Fruit fly (Drosophila melanogaster): Measurements from ENCODE around the gene CG42537.

CG42537 gene

dm6 chr3R:6404174-6404573 lies 26.6 kb downstream of the CG42537 start (continued):
- TF ChIP-seq usp (GFP tag; optimal IDR thresholded peaks at IDR 0.05) (no peak), gce (GFP tag; IDR thresholded peaks at IDR 0.05) (peak; percentile 89), shn (GFP tag; optimal IDR thresholded peaks at IDR 0.05) (peak; percentile 68), CG2120 (GFP tag; optimal IDR thresholded peaks at IDR 0.05) (peak; percentile 87), CG11085 (GFP tag; IDR thresholded peaks at IDR 0.05) (peak; percentile 73), CG8944 (GFP tag; optimal IDR thresholded peaks at IDR 0.05) (peak; percentile 49), CG15601 (tag; optimal IDR thresholded peaks at IDR 0.05) (peak; percentile 63), esg (GFP tag; conservative IDR thresholded peaks at IDR 0.05) (peak; percentile 87), CG8478 (optimal IDR thresholded peaks at IDR 0.05) (no peak), lov (optimal IDR thresholded peaks at IDR 0.05) (no peak), lov (GFP tag; IDR thresholded peaks at IDR 0.05) (peak; percentile 78; the same call in 1 of the 3 replicates), sd (tag; optimal IDR thresholded peaks at IDR 0.05) (peak; percentile 30), tna (GFP tag; IDR thresholded peaks at IDR 0.05; ENCODE audit: partially characterized antibody) (no peak), ato (GFP tag; IDR thresholded peaks at IDR 0.05; ENCODE audit: partially characterized antibody) (no peak), CG12769 (tag; optimal IDR thresholded peaks at IDR 0.05) (peak; percentile 70), Hey (tag; optimal IDR thresholded peaks at IDR 0.05) (no peak), CG13123 (GFP tag; optimal IDR thresholded peaks at IDR 0.05) (peak; percentile 50), CG17186 (GFP tag; optimal IDR thresholded peaks at IDR 0.05) (no peak), CG3995 (GFP tag; optimal IDR thresholded peaks at IDR 0.05) (no peak), Dad (GFP tag; optimal IDR thresholded peaks at IDR 0.05) (peak; percentile 36), z (GFP tag; IDR thresholded peaks at IDR 0.05) (no peak), hkb (optimal IDR thresholded peaks at IDR 0.05) (no peak), hkb (GFP tag; IDR thresholded peaks at IDR 0.05) (peak; percentile 91), MBD-R2 (GFP tag; IDR thresholded peaks at IDR 0.05) (no peak; the same call in 1 of the 2 replicates), sug (tag; optimal IDR thresholded peaks at IDR 0.05) (peak; percentile 31), NfI (GFP tag; optimal IDR thresholded peaks at IDR 0.05) (peak; percentile 64), Usf (GFP tag; optimal IDR thresholded peaks at IDR 0.05) (no peak), eve (GFP tag; optimal IDR thresholded peaks at IDR 0.05) (peak in 1 of 2 experiments; percentile 94), CG14014 (GFP tag; IDR thresholded peaks at IDR 0.05) (peak; percentile 87), Atf-2 (GFP tag; optimal IDR thresholded peaks at IDR 0.05) (peak; percentile 18), Fer2 (tag; optimal IDR thresholded peaks at IDR 0.05) (peak; percentile 47), lbe (GFP tag; optimal IDR thresholded peaks at IDR 0.05) (peak; percentile 52), aop (GFP tag; IDR thresholded peaks at IDR 0.05) (0 out of 2 replicates have a peak, but pooled peaks have one; percentile 41), BEAF-32 (GFP tag; optimal IDR thresholded peaks at IDR 0.05) (no peak), unpg (GFP tag; optimal IDR thresholded peaks at IDR 0.05) (peak; percentile 86), CG14441 (GFP tag; IDR thresholded peaks at IDR 0.05) (peak; percentile 86; the same call in 1 of the 2 replicates), so (GFP tag; IDR thresholded peaks at IDR 0.05) (peak; percentile 87), stc (GFP tag; IDR thresholded peaks at IDR 0.05) (peak; percentile 86; the same call in 1 of the 2 replicates), cad (GFP tag; optimal IDR thresholded peaks at IDR 0.05) (no peak), CG13624 (GFP tag; optimal IDR thresholded peaks at IDR 0.05) (peak; percentile 66), CG3407 (GFP tag; optimal IDR thresholded peaks at IDR 0.05) (peak; percentile 75), CG6272 (GFP tag; IDR thresholded peaks at IDR 0.05) (peak; percentile 47), crp (GFP tag; optimal IDR thresholded peaks at IDR 0.05) (peak in 1 of 2 experiments; percentile 3), CG31441 (GFP tag; IDR thresholded peaks at IDR 0.05) (peak; percentile 85), ro (GFP tag; IDR thresholded peaks at IDR 0.05) (peak; percentile 65; the same call in 1 of the 2 replicates), da (GFP tag; optimal IDR thresholded peaks at IDR 0.05) (no peak), sqz (GFP tag; optimal IDR thresholded peaks at IDR 0.05) (peak; percentile 49), Pdp1 (GFP tag; optimal IDR thresholded peaks at IDR 0.05) (peak; percentile 77), Nf-YA (GFP tag; IDR thresholded peaks at IDR 0.05) (peak; percentile 66), Dll (GFP tag; IDR thresholded peaks at IDR 0.05; ENCODE audit: partially characterized antibody) (no peak), CG15269 (tag; optimal IDR thresholded peaks at IDR 0.05) (peak; percentile 88), gem (tag; optimal IDR thresholded peaks at IDR 0.05) (peak; percentile 89)

Data from whole organism, embryonic.